Worm (Caenorhabditis elegans) whole organism, early embryonic: ENCODE data around the gene R12B2.2.

Experiments used
- B0310.2 ChIP-seq: sonication (generic microtip); optimal IDR thresholded peaks from 2 replicates; lab custom pipeline; 2016; ENCODE audit warnings: mild to moderate bottlenecking, missing genetic modification characterization, missing compliant biosample characterization
- aly-1 ChIP-seq: sonication (generic microtip); optimal IDR thresholded peaks from 2 replicates; lab custom pipeline; 2016; ENCODE audit warnings: missing genetic modification characterization, missing compliant biosample characterization
- ama-1 ChIP-seq: fragments of 150-350 bp; optimal IDR thresholded peaks from 2 replicates; lab custom pipeline; 2014
- ceh-13 ChIP-seq: fragments of 200-800 bp; sonication (Bioruptor generic); optimal IDR thresholded peaks from 2 replicates; lab custom pipeline; 2018; ENCODE audit warnings: mild to moderate bottlenecking, missing genetic modification characterization, missing compliant biosample characterization
- ceh-36 ChIP-seq: sonication (generic microtip); optimal IDR thresholded peaks from 2 replicates; lab custom pipeline; 2016; ENCODE audit warnings: missing genetic modification characterization, inconsistent platforms, missing compliant biosample characterization
- sea-1 ChIP-seq: fragments of 200-800 bp; sonication (Bioruptor generic); conservative IDR thresholded peaks from 2 replicates; pipeline ENCODE4 v1.3.6; 2022; ENCODE audit warnings: missing genetic modification characterization, missing compliant biosample characterization

ce11 chrIII:5757492-5758045 lies 49.3 kb upstream of the R12B2.2 start:
- TF ChIP-seq ama-1 (no peak), sea-1 (GFP tag; lab: Robert Waterston, UW) (no peak), B0310.2 (no peak), ceh-36 (tag; lab: Kevin White, UChicago) (no peak), aly-1 (tag; lab: Kevin White, UChicago) (no peak), ceh-13 (GFP tag; lab: Kevin White, UChicago) (no peak)
